Fruit fly (Drosophila melanogaster): ENCODE results near the gene chico.

Gene chico

DNA sequence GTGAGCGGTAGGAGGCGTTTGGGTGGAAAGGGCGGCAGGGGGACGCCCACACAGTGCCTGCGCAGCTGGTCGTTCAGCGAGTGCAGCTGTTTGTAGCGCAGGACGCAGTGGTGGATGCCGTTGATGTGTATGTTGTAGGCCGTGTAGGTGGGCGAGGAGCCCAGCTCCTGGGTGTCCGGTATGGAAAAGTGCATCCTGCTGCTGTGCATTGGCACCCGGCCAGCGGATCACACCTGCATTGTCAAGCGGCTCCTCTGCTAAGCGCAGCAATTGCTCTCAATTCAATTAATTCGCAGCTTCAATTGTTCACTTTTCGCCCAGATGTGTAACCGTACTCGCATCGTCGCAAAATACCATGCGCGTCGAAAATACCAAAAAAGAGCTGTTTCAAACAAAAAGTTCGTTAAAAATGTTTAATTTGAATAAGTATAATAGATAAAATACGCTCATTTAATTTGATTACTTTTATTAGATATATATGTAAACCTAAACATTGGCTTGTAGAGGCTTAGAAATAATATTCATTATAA is 40.2 kb downstream of the chico start, which contains the start of gene Snx17 (continued):
- TF ChIP-seq CG10959 (GFP tag; IDR thresholded peaks at IDR 0.05) (no peak), ewg (GFP tag; optimal IDR thresholded peaks at IDR 0.05) (peak; percentile 12), H2.0 (GFP tag; IDR thresholded peaks at IDR 0.05) (no peak), ind (GFP tag; optimal IDR thresholded peaks at IDR 0.05) (no peak), nau (GFP tag; optimal IDR thresholded peaks at IDR 0.05) (no peak), MBD-R2 (GFP tag; IDR thresholded peaks at IDR 0.05) (peak; percentile 52; the same call in 1 of the 2 replicates), lola (GFP tag; optimal IDR thresholded peaks at IDR 0.05) (no peak), wek (GFP tag; optimal IDR thresholded peaks at IDR 0.05) (peak; percentile 26), Hand (GFP tag; optimal IDR thresholded peaks at IDR 0.05) (no peak), Antp (GFP tag; optimal IDR thresholded peaks at IDR 0.05) (no peak), oc (tag; optimal IDR thresholded peaks at IDR 0.05) (no peak), mirr (GFP tag; optimal IDR thresholded peaks at IDR 0.05) (no peak), chm (GFP tag; IDR thresholded peaks at IDR 0.05) (no peak; the same call in 1 of the 2 replicates), fd64A (GFP tag; optimal IDR thresholded peaks at IDR 0.05) (no peak), Sry-β (GFP tag; optimal IDR thresholded peaks at IDR 0.05) (no peak), zen2 (GFP tag; IDR thresholded peaks at IDR 0.05; ENCODE audit: partially characterized antibody) (no peak), dan (GFP tag; IDR thresholded peaks at IDR 0.05) (no peak), slbo (GFP tag; IDR thresholded peaks at IDR 0.05) (no peak), CG5180 (GFP tag; optimal IDR thresholded peaks at IDR 0.05) (no peak), CTCF (GFP tag; optimal IDR thresholded peaks at IDR 0.05) (no peak), luna (GFP tag; optimal IDR thresholded peaks at IDR 0.05) (no peak), HLH4C (GFP tag; IDR thresholded peaks at IDR 0.05; ENCODE audit: partially characterized antibody) (no peak)

- TF ChIP-seq Med (GFP tag) = peak; percentile 53
- no peak for TF ChIP-seq Sox100B (GFP tag; optimal IDR thresholded peaks at IDR 0.05)
- TF ChIP-seq CG34422 (GFP tag; IDR thresholded peaks at IDR 0.05) = 0 out of 3 replicates have a peak, but pooled peaks have one; percentile 24
These were observed 40.9 kb downstream of the chico start for dm6 chr2L:10205940-10206339.

DNA sequence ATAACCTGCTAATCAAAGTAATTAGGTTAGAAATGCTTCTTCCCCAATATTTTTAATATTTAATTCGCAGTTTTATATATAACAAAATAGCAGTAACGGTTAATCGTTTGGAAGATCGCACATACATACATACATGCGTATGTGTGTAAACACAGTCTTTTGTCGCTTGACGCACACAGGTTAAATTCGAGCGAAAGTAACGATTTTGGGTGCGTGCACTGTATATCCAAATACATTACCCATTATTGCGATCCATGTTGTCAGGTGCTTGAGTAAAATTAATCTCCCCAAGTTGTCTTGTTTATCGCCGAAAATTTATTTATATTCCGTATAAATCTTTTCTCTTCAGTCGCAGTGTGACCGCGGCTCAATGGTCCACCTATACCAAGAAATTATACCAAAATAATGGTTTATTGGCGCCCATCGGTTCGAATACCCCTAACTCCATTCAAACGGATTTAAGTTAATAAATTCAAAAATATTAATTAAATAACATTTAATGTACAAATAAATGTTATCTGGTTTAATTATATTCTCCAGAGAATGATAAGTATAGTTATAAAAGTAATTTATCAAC is 42.9 kb downstream of the chico start, which contains the start of gene CG34159:
Gene CG34159 (minus strand): TSS at position 385 of the 577 bp plus-strand sequence.
- peak; percentile 18 for TF ChIP-seq CG2116 (GFP tag; optimal IDR thresholded peaks at IDR 0.05)
- peak; percentile 7 for TF ChIP-seq Ets97D (GFP tag; optimal IDR thresholded peaks at IDR 0.05)
- TF ChIP-seq BEAF-32 (GFP tag; optimal IDR thresholded peaks at IDR 0.05) = peak; percentile 9
- peak; percentile 17 for TF ChIP-seq CG1603 (tag; optimal IDR thresholded peaks at IDR 0.05)
- TF ChIP-seq CG10267 (tag; optimal IDR thresholded peaks at IDR 0.05) = peak; percentile 12
- peak; percentile 21; the same call in 1 of the 4 replicates for TF ChIP-seq Dll (GFP tag; IDR thresholded peaks at IDR 0.05; ENCODE audit: partially characterized antibody)
- peak; percentile 40 for TF ChIP-seq CG3995 (GFP tag; optimal IDR thresholded peaks at IDR 0.05)
- peak; percentile 65 for TF ChIP-seq CG9797 (GFP tag; optimal IDR thresholded peaks at IDR 0.05)
- peak; percentile 41 for TF ChIP-seq bigmax (GFP tag; optimal IDR thresholded peaks at IDR 0.05)
- TF ChIP-seq Side (GFP tag; optimal IDR thresholded peaks at IDR 0.05) = no peak
- no peak for TF ChIP-seq CG7839 (tag; optimal IDR thresholded peaks at IDR 0.05)
- peak; percentile 38 for TF ChIP-seq Fer1 (GFP tag; optimal IDR thresholded peaks at IDR 0.05)
- TF ChIP-seq Myb (GFP tag; optimal IDR thresholded peaks at IDR 0.05) = peak; percentile 56
- TF ChIP-seq Deaf1 (tag; optimal IDR thresholded peaks at IDR 0.05) = no peak
- no peak for TF ChIP-seq CG5180 (GFP tag; optimal IDR thresholded peaks at IDR 0.05)
- peak; percentile 81 for TF ChIP-seq cg (GFP tag; optimal IDR thresholded peaks at IDR 0.05)
- peak; percentile 62 for TF ChIP-seq YL-1 (GFP tag; optimal IDR thresholded peaks at IDR 0.05)
- TF ChIP-seq lbe (GFP tag; optimal IDR thresholded peaks at IDR 0.05) = peak; percentile 43
- peak; percentile 56 for TF ChIP-seq sens (GFP tag)
- TF ChIP-seq CG8924 (tag; optimal IDR thresholded peaks at IDR 0.05) = peak; percentile 33
- TF ChIP-seq Ptx1 (GFP tag; IDR thresholded peaks at IDR 0.05) = no peak
- TF ChIP-seq trem (tag; optimal IDR thresholded peaks at IDR 0.05) = peak; percentile 50
- peak; percentile 51 for TF ChIP-seq CG17802 (tag; optimal IDR thresholded peaks at IDR 0.05)
- TF ChIP-seq MBD-R2 (GFP tag; IDR thresholded peaks at IDR 0.05) = peak; percentile 46; the same call in 1 of the 2 replicates
